Worm (Caenorhabditis elegans): ENCODE measurements around the gene ZK622.4.

ce11 chrII:5324653-5325052 is 32.2 kb downstream of the ZK622.4 start:
- TF ChIP-seq lin-15B (tag; optimal IDR thresholded peaks at IDR 0.05) (no peak), fkh-10 (GFP tag; optimal IDR thresholded peaks at IDR 0.05) (no peak), aly-2 (tag; optimal IDR thresholded peaks at IDR 0.05) (no peak), lin-39 (tag; optimal IDR thresholded peaks at IDR 0.05) (no peak)
